Worm (Caenorhabditis elegans): ENCODE measurements around the gene vps-33.1.

- TF ChIP-seq pqm-1 (tag; optimal IDR thresholded peaks at IDR 0.05) (no peak), npax-4 (tag; optimal IDR thresholded peaks at IDR 0.05) (no peak), lim-6 (tag; optimal IDR thresholded peaks at IDR 0.05) (no peak), hlh-13 (GFP tag; optimal IDR thresholded peaks at IDR 0.05) (no peak), ttx-3 (tag; optimal IDR thresholded peaks at IDR 0.05) (no peak), nfya-1 (tag; optimal IDR thresholded peaks at IDR 0.05) (no peak)
Measured at ce11 chrIII:8731310-8731709, 30.6 kb downstream of the vps-33.1 start, which contains the start of gene ZK370.4.

All from whole organism, late embryonic.